Worm (Caenorhabditis elegans): Measurements from ENCODE around the gene epg-3.

Gene epg-3

DNA sequence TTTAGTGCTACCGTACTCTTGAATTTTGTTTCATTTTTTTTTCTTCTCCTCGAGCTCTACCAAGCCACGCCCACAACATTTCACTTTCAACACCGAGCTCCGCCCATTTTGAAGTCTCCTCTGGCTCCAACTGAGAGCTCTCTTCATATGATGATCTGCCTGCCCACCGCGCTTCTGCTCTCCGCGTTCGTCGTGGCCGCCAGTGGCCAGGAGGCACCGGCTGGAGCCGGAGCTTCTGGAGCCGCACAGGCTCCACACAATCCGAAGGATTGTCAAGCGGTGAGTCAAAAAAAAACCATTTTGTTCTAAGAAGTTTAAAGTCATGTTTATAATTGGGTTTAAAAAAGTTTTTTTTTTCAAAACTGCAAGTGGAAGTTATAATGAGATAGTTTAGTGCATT is 24.2 kb upstream of the epg-3 start, which contains the start of gene flp-14:
flp-14 (plus strand) TSS at position 146 of the 400 bp plus-strand sequence.
- TF ChIP-seq flh-1 (GFP tag; optimal IDR thresholded peaks at IDR 0.05) (no peak), unc-39 (tag; optimal IDR thresholded peaks at IDR 0.05) (no peak), nhr-76 (tag; optimal IDR thresholded peaks at IDR 0.05) (no peak), mab-5 (tag; optimal IDR thresholded peaks at IDR 0.05) (no peak), unc-62 (GFP tag; optimal IDR thresholded peaks at IDR 0.05) (no peak), ztf-11 (tag; optimal IDR thresholded peaks at IDR 0.05) (no peak), ham-2 (GFP tag; optimal IDR thresholded peaks at IDR 0.05) (no peak), elt-3 (tag; optimal IDR thresholded peaks at IDR 0.05) (no peak), mep-1 (tag; optimal IDR thresholded peaks at IDR 0.05) (no peak), ces-1 (GFP tag; optimal IDR thresholded peaks at IDR 0.05) (no peak), nhr-28 (tag; optimal IDR thresholded peaks at IDR 0.05) (no peak), hlh-1 (tag; optimal IDR thresholded peaks at IDR 0.05) (no peak), bed-3 (GFP tag; optimal IDR thresholded peaks at IDR 0.05) (no peak), ceh-83 (GFP tag; optimal IDR thresholded peaks at IDR 0.05) (no peak), sptf-1 (tag; optimal IDR thresholded peaks at IDR 0.05) (no peak), nhr-237 (tag; optimal IDR thresholded peaks at IDR 0.05) (no peak)

DNA sequence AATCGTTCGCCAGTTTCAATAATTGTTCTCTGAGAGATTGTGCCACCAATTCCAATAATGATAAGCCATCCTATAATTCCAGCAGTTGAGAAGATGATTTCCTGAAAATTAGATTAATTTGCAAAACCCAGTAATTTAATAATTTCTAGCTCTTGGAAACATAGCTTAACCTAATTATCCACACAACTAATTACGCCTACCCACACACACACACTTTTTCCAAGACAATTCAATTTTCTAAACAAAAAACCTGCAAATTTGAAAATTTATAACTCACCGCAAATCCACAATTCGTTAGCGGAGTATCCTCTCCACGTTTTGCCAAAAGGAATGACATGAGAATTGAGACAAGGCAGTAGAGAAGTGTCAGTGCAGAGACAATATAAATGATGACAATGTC is 18.1 kb upstream of the epg-3 start:
- TF ChIP-seq nhr-28 (tag; optimal IDR thresholded peaks at IDR 0.05) (no peak), ces-1 (GFP tag; optimal IDR thresholded peaks at IDR 0.05) (peak; percentile 62)

DNA sequence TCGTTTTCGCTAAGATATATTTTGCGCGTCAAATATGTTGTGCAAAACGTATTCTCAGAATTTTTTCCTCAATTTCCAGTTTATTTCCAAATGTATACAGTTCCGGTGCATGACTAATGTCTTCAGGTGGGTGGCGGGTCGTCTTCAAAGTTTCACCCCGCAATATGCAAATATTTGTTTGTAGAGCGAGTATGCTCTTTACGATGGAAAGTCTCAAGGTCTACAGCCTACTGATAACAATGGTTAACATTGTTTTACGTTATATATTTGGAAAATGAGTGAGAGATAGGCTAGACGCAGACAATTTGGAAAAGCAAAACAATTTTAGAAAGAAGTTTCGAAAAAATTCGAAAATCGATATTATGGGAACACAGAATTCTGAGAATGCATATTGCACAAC is 16.7 kb upstream of the epg-3 start:
- TF ChIP-seq sem-2 (GFP tag; optimal IDR thresholded peaks at IDR 0.05), result no peak
- TF ChIP-seq bed-3 (GFP tag; optimal IDR thresholded peaks at IDR 0.05), result no peak
- TF ChIP-seq ztf-11 (tag; optimal IDR thresholded peaks at IDR 0.05), result no peak

DNA sequence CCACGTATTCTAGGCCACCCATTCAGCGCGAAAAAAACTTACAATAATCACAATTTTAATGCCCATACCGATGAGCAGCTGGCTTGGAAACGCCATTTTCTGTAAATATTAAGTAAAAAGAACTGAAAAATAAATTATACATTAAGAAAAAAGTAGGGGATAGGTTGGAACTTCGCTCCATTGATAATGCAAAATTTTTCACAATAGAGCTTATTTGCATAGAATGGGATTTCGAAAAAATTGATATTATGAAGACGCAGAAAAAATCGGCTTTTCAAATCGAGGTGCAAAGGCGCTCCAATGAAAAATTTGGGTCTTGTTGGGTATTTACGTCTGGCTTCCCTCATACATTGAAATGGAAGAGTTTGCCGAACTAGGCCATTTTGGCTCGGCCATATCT is 15.9 kb upstream of the epg-3 start, which contains the start of gene Y37D8A.16:
Y37D8A.16 (minus strand) TSS at position 101 of the 400 bp plus-strand sequence.
- TF ChIP-seq blmp-1 (tag; optimal IDR thresholded peaks at IDR 0.05), result no peak
- no peak for TF ChIP-seq mls-2 (tag; optimal IDR thresholded peaks at IDR 0.05)
- TF ChIP-seq ham-2 (GFP tag; optimal IDR thresholded peaks at IDR 0.05), result no peak
- TF ChIP-seq nhr-76 (tag; optimal IDR thresholded peaks at IDR 0.05), result no peak
- no peak for TF ChIP-seq snpc-4 (tag; optimal IDR thresholded peaks at IDR 0.05)
- TF ChIP-seq zip-8 (tag; optimal IDR thresholded peaks at IDR 0.05), result no peak
- TF ChIP-seq bed-3 (GFP tag; optimal IDR thresholded peaks at IDR 0.05), result no peak
- TF ChIP-seq ceh-43 (GFP tag; optimal IDR thresholded peaks at IDR 0.05), result no peak

DNA sequence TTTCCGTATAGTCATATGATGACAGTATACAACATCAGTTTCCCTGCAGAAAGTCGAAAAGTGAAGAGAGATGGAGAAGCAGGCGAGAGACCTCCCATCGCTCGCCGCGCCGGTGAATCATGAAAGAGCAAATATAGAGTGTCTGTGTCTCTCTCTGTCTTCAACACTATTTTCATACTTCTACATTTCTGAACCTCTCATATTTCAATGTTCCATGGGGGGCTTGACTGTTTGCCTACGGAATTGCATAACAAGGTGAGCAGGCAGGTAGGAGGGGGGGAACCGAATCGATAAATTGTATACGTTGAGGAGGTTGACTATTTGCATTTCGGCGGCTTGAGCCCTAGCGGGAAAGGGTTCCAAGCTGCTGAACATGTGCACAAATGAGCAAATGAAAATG is 14.6 kb upstream of the epg-3 start:
- peak; percentile 73 for TF ChIP-seq pha-4 (tag; optimal IDR thresholded peaks at IDR 0.05)
- TF ChIP-seq ceh-43 (GFP tag; optimal IDR thresholded peaks at IDR 0.05), result no peak
- TF ChIP-seq ceh-39 (tag; optimal IDR thresholded peaks at IDR 0.05), result no peak
- no peak for TF ChIP-seq hlh-1 (tag; optimal IDR thresholded peaks at IDR 0.05)
- TF ChIP-seq lin-32 (GFP tag; optimal IDR thresholded peaks at IDR 0.05), result no peak

DNA sequence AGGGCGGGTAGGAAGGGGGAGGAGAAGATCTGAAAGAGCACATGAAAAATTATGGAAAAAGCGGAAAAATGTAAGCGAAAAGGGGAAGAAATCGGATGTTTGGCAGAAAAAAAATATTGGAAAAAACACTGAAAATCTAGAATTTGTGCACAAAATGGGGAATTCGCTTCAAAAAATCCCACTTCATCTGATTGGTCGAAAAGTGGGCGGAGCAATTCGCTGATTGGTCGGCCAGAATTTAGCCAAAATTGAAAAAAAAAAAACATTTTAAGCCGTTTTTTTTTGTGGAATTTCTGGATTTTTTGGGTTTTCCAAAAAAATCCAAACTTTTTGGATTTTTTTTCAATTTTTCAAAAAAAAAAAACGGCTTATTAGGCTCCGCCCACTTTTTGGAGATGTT is 13.7 kb upstream of the epg-3 start:
- TF ChIP-seq pha-4 (tag; optimal IDR thresholded peaks at IDR 0.05), result no peak
- no peak for TF ChIP-seq snpc-4 (tag; optimal IDR thresholded peaks at IDR 0.05)
- TF ChIP-seq mls-2 (tag; optimal IDR thresholded peaks at IDR 0.05), result no peak
- TF ChIP-seq ceh-83 (GFP tag; optimal IDR thresholded peaks at IDR 0.05), result no peak
- TF ChIP-seq lsy-2 (tag; optimal IDR thresholded peaks at IDR 0.05), result no peak
- no peak for TF ChIP-seq ceh-39 (tag; optimal IDR thresholded peaks at IDR 0.05)
- no peak for TF ChIP-seq elt-3 (tag; optimal IDR thresholded peaks at IDR 0.05)
- TF ChIP-seq ces-1 (GFP tag; optimal IDR thresholded peaks at IDR 0.05), result no peak
- no peak for TF ChIP-seq drap-1 (GFP tag; optimal IDR thresholded peaks at IDR 0.05)
- no peak for TF ChIP-seq nhr-2 (tag; optimal IDR thresholded peaks at IDR 0.05)
- TF ChIP-seq unc-39 (tag; optimal IDR thresholded peaks at IDR 0.05), result no peak
- no peak for TF ChIP-seq sem-2 (GFP tag; optimal IDR thresholded peaks at IDR 0.05)
- TF ChIP-seq unc-62 (GFP tag; optimal IDR thresholded peaks at IDR 0.05), result no peak
- no peak for TF ChIP-seq sptf-1 (tag; optimal IDR thresholded peaks at IDR 0.05)

DNA sequence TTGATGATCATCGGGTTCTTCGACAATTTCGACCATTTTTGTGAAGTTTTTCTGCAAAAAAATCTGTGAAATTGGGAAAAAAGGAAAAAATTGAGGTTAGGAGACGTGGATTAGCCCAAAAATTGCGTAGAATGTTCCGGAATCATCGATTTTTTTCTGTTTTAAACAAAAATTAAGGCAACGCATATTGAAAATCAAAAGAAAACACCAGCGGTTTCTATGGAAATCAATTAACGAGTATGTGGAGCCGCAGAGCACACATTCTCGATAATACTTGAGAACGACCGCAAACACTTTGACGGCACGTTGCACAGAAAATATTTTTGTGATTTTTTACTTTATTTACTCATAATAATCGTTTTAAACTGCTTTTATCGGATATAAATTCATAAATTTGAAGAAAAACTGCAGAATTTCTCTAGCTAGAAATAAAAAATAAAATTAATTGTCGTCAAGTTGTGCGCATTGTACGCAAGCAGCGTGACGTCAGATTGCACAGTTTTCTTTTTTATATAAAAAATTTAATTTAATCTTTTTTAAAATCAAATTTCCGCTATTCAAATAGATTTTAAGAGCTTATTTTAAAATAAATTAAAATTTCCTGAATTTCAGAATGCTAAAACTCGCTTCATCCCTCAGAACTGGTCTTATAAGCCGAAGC is 8.4 kb upstream of the epg-3 start, which contains the start of the genes npp-25 and mrps-10:
npp-25 (minus strand) TSS at position 51 of the 661 bp plus-strand sequence.
mrps-10 (plus strand) TSS at position 611 of the 661 bp plus-strand sequence.
- TF ChIP-seq ham-2 (GFP tag; optimal IDR thresholded peaks at IDR 0.05) (no peak), mep-1 (tag; optimal IDR thresholded peaks at IDR 0.05) (no peak), lsy-2 (tag; optimal IDR thresholded peaks at IDR 0.05) (peak; percentile 32), ces-1 (GFP tag; optimal IDR thresholded peaks at IDR 0.05) (peak; percentile 56)

All from whole organism, mixed stage, embryonic.